Fruit fly (Drosophila melanogaster) whole organism, embryonic: Measurements from ENCODE around the gene mthl14.

Experiments used
- ATbp ChIP-seq: fragments of 200-800 bp; sonication (Bioruptor generic); optimal IDR thresholded peaks from 2 replicates; lab custom pipeline; 2017; ENCODE audit warnings: missing biosample characterization, mild to moderate bottlenecking, missing genetic modification characterization, missing genetic modification reagents
- Awh ChIP-seq: fragments of 200-800 bp; sonication (Bioruptor generic); IDR thresholded peaks from 2 replicates; pipeline ENCODE4, ENCODE4 v1.3.6; 2022; ENCODE audit warnings: missing biosample characterization, missing genetic modification characterization
- B-H2 ChIP-seq: fragments of 200-800 bp; sonication (Bioruptor generic); optimal IDR thresholded peaks from 2 replicates; lab custom pipeline; 2018; ENCODE audit warnings: missing biosample characterization, mild to moderate bottlenecking, missing genetic modification characterization
- CG1024 ChIP-seq: fragments of 200-800 bp; sonication (Bioruptor generic); IDR thresholded peaks from 2 replicates; pipeline ENCODE4 v1.3.6; 2022; ENCODE audit warnings: missing biosample characterization, missing genetic modification characterization
- CG10979 ChIP-seq: fragments of 200-800 bp; sonication (Bioruptor generic); optimal IDR thresholded peaks from 2 replicates; lab custom pipeline; 2018; ENCODE audit warnings: missing biosample characterization, mild to moderate bottlenecking, missing genetic modification characterization, moderate library complexity
- CG11560 ChIP-seq: fragments of 200-800 bp; sonication (Bioruptor generic); IDR thresholded peaks from 3 replicates; pipeline ENCODE4 v1.3.6; 2022; ENCODE audit warnings: missing biosample characterization, missing genetic modification characterization
- CG12659 ChIP-seq: fragments of 200-800 bp; sonication (Bioruptor generic); optimal IDR thresholded peaks from 3 replicates; lab custom pipeline; 2017; ENCODE audit warnings: mild to moderate bottlenecking, missing biosample characterization, missing genetic modification reagents, missing genetic modification characterization
- CG1647 ChIP-seq: fragments of 200-800 bp; sonication (Bioruptor generic); optimal IDR thresholded peaks from 3 replicates; lab custom pipeline; 2016; ENCODE audit warnings: missing biosample characterization, missing genetic modification characterization
- CG16863 ChIP-seq: fragments of 200-800 bp; sonication (Bioruptor generic); optimal IDR thresholded peaks from 3 replicates; lab custom pipeline; 2016; ENCODE audit warnings: missing biosample characterization, missing genetic modification characterization
- CG17186 ChIP-seq: fragments of 200-800 bp; sonication (Bioruptor generic); optimal IDR thresholded peaks from 3 replicates; lab custom pipeline; 2017; ENCODE audit warnings: missing biosample characterization, missing genetic modification reagents, missing genetic modification characterization
- CG17328 ChIP-seq: fragments of 200-800 bp; sonication (Bioruptor generic); IDR thresholded peaks from 2 replicates; pipeline ENCODE4 v1.3.6; 2022; ENCODE audit warnings: missing biosample characterization, missing genetic modification characterization
- CG18476 ChIP-seq: fragments of 200-800 bp; sonication (Bioruptor generic); optimal IDR thresholded peaks from 2 replicates; lab custom pipeline; 2016; ENCODE audit warnings: missing biosample characterization, mild to moderate bottlenecking, missing genetic modification characterization
- CG2120 ChIP-seq: fragments of 200-800 bp; sonication (Bioruptor generic); optimal IDR thresholded peaks from 3 replicates; lab custom pipeline; 2016; ENCODE audit warnings: missing biosample characterization, missing genetic modification characterization
- CG31224 ChIP-seq: fragments of 200-800 bp; sonication (Bioruptor generic); IDR thresholded peaks from 2 replicates; pipeline ENCODE4 v1.3.6; 2022; ENCODE audit warnings: missing biosample characterization, missing genetic modification characterization
- CG32772 ChIP-seq: fragments of 200-800 bp; sonication (Bioruptor generic); IDR thresholded peaks from 2 replicates; pipeline ENCODE4 v1.3.6; 2022; ENCODE audit warnings: missing biosample characterization, missing genetic modification characterization
- CG6254 ChIP-seq: fragments of 200-800 bp; sonication (Bioruptor generic); optimal IDR thresholded peaks from 3 replicates; lab custom pipeline; 2017; ENCODE audit warnings: mild to moderate bottlenecking, missing biosample characterization, missing genetic modification reagents, missing genetic modification characterization
- CG7271 ChIP-seq: fragments of 200-800 bp; sonication (Bioruptor generic); optimal IDR thresholded peaks from 2 replicates; lab custom pipeline; 2018; ENCODE audit warnings: missing biosample characterization, mild to moderate bottlenecking, missing genetic modification characterization, moderate library complexity
- CG7963 ChIP-seq: fragments of 200-800 bp; sonication (Bioruptor generic); IDR thresholded peaks from 3 replicates; pipeline ENCODE4 v1.3.6; 2022; ENCODE audit warnings: missing biosample characterization, missing genetic modification characterization; ENCODE audit not compliant: partially characterized antibody
- CG7987 ChIP-seq: fragments of 200-800 bp; sonication (Bioruptor generic); optimal IDR thresholded peaks from 2 replicates; lab custom pipeline; 2018; ENCODE audit warnings: missing biosample characterization, mild to moderate bottlenecking, missing genetic modification characterization, moderate library complexity
- CG9876 ChIP-seq: fragments of 200-800 bp; sonication (Bioruptor generic); optimal IDR thresholded peaks from 2 replicates; lab custom pipeline; 2016; ENCODE audit warnings: missing biosample characterization, missing genetic modification characterization
- Dip2 ChIP-seq: fragments of 200-800 bp; sonication (Bioruptor generic); IDR thresholded peaks from 2 replicates; pipeline ENCODE4 v1.3.6; 2022; ENCODE audit warnings: missing biosample characterization, missing genetic modification characterization
- Doc3 ChIP-seq: fragments of 200-800 bp; sonication (Bioruptor generic); IDR thresholded peaks from 3 replicates; pipeline ENCODE4 v1.3.6; 2022; ENCODE audit warnings: missing biosample characterization, missing genetic modification characterization; ENCODE audit not compliant: partially characterized antibody
- E2f2 ChIP-seq: fragments of 200-800 bp; sonication (Bioruptor generic); IDR thresholded peaks from 2 replicates; pipeline ENCODE4 v1.3.6; 2022; ENCODE audit warnings: missing biosample characterization, missing genetic modification characterization
- H2.0 ChIP-seq: fragments of 200-800 bp; sonication (Bioruptor generic); IDR thresholded peaks from 2 replicates; pipeline ENCODE4 v1.3.6; 2022; ENCODE audit warnings: missing biosample characterization, missing genetic modification characterization
- HLH54F ChIP-seq: fragments of 200-800 bp; sonication (Bioruptor generic); optimal IDR thresholded peaks from 3 replicates; lab custom pipeline; 2016; ENCODE audit warnings: missing biosample characterization, missing genetic modification characterization
- Hmx ChIP-seq: fragments of 200-800 bp; sonication (Bioruptor generic); optimal IDR thresholded peaks from 2 replicates; lab custom pipeline; 2016; ENCODE audit warnings: missing biosample characterization, missing genetic modification characterization
- Med ChIP-seq: fragments of 200-800 bp; sonication (Bioruptor generic); peaks from one replicate; lab custom pipeline; 2016; ENCODE audit warnings: missing biosample characterization, missing genetic modification characterization, mild to moderate bottlenecking, inconsistent platforms, moderate library complexity
- Opbp ChIP-seq: fragments of 200-800 bp; sonication (Bioruptor generic); IDR thresholded peaks from 3 replicates; pipeline ENCODE4 v1.3.6; 2022; ENCODE audit warnings: missing biosample characterization, missing genetic modification characterization; ENCODE audit not compliant: partially characterized antibody
- Sox100B ChIP-seq: fragments of 200-800 bp; sonication (Bioruptor generic); optimal IDR thresholded peaks from 3 replicates; lab custom pipeline; 2018; ENCODE audit warnings: missing biosample characterization, mild to moderate bottlenecking, missing genetic modification characterization
- Sry-β ChIP-seq: fragments of 200-800 bp; sonication (Bioruptor generic); optimal IDR thresholded peaks from 2 replicates; lab custom pipeline; 2018; ENCODE audit warnings: missing biosample characterization, mild to moderate bottlenecking, missing genetic modification characterization, moderate library complexity
- Stat92E ChIP-seq, 3 experiments: fragments of >200 bp in 2 of 3; fragments of 200-800 bp in 1 of 3; sonication (Bioruptor generic) in 1 of 3; optimal IDR thresholded peaks; 2 replicates each; lab custom pipeline; 2017 to 2019; ENCODE audit warnings: missing biosample characterization in 3 of 3, missing genetic modification characterization in 3 of 3, mild to moderate bottlenecking in 1 of 3, moderate library complexity in 1 of 3
- Xrp1 ChIP-seq: fragments of 200-800 bp; sonication (Bioruptor generic); IDR thresholded peaks from 2 replicates; pipeline ENCODE4 v1.3.6; 2022; ENCODE audit warnings: missing biosample characterization, missing genetic modification characterization
- ash1 ChIP-seq: fragments of 200-800 bp; sonication (Bioruptor generic); optimal IDR thresholded peaks from 2 replicates; lab custom pipeline; 2018; ENCODE audit warnings: missing biosample characterization, mild to moderate bottlenecking, missing genetic modification characterization
- bab2 ChIP-seq: fragments of 200-800 bp; sonication (Bioruptor generic); optimal IDR thresholded peaks from 2 replicates; lab custom pipeline; 2016; ENCODE audit warnings: missing biosample characterization, missing genetic modification characterization
- chn ChIP-seq: fragments of 200-800 bp; sonication (Bioruptor generic); optimal IDR thresholded peaks from 2 replicates; lab custom pipeline; 2016; ENCODE audit warnings: missing biosample characterization, missing genetic modification characterization
- dmrt11E ChIP-seq: fragments of 200-800 bp; sonication (Bioruptor generic); optimal IDR thresholded peaks from 3 replicates; lab custom pipeline; 2018; ENCODE audit warnings: missing biosample characterization, mild to moderate bottlenecking, missing genetic modification characterization, moderate library complexity
- gcm ChIP-seq: fragments of 200-800 bp; sonication (Bioruptor generic); optimal IDR thresholded peaks from 2 replicates; lab custom pipeline; 2019; ENCODE audit warnings: missing biosample characterization, mild to moderate bottlenecking, missing genetic modification characterization, moderate library complexity
- gcm2 ChIP-seq: fragments of 200-800 bp; sonication (Bioruptor generic); optimal IDR thresholded peaks from 2 replicates; lab custom pipeline; 2016; ENCODE audit warnings: missing biosample characterization, missing genetic modification characterization
- gfzf ChIP-seq: fragments of 200-800 bp; sonication (Bioruptor generic); optimal IDR thresholded peaks from 2 replicates; lab custom pipeline; 2016; ENCODE audit warnings: missing biosample characterization, mild to moderate bottlenecking, missing genetic modification characterization, moderate library complexity
- hth ChIP-seq: fragments of >200 bp; optimal IDR thresholded peaks from 2 replicates; lab custom pipeline; 2017; ENCODE audit warnings: inconsistent platforms
- mam ChIP-seq: fragments of 200-800 bp; sonication (Bioruptor generic); optimal IDR thresholded peaks from 3 replicates; lab custom pipeline; 2016; ENCODE audit warnings: missing biosample characterization, missing genetic modification characterization
- nmo ChIP-seq: fragments of 200-800 bp; sonication (Bioruptor generic); optimal IDR thresholded peaks from 2 replicates; lab custom pipeline; 2018; ENCODE audit warnings: missing biosample characterization, mild to moderate bottlenecking, missing genetic modification characterization, moderate library complexity
- oc ChIP-seq: fragments of 200-800 bp; sonication (Bioruptor generic); optimal IDR thresholded peaks from 2 replicates; lab custom pipeline; 2018; ENCODE audit warnings: missing biosample characterization, mild to moderate bottlenecking, missing genetic modification characterization, moderate library complexity
- org-1 ChIP-seq: fragments of 200-800 bp; sonication (Bioruptor generic); optimal IDR thresholded peaks from 2 replicates; lab custom pipeline; 2017; ENCODE audit warnings: missing biosample characterization, missing genetic modification characterization
- pb ChIP-seq: fragments of 200-800 bp; sonication (Bioruptor generic); optimal IDR thresholded peaks from 3 replicates; lab custom pipeline; 2016; ENCODE audit warnings: missing biosample characterization, missing genetic modification characterization
- psq ChIP-seq: fragments of 200-800 bp; sonication (Bioruptor generic); optimal IDR thresholded peaks from 2 replicates; lab custom pipeline; 2017; ENCODE audit warnings: missing biosample characterization, missing genetic modification characterization
- sens ChIP-seq: fragments of 200-800 bp; sonication (Bioruptor generic); peaks from one replicate; lab custom pipeline; 2016; ENCODE audit warnings: missing biosample characterization, missing genetic modification characterization
- shn ChIP-seq: fragments of 200-800 bp; sonication (Bioruptor generic); optimal IDR thresholded peaks from 3 replicates; lab custom pipeline; 2016; ENCODE audit warnings: missing biosample characterization, missing genetic modification characterization
- slp2 ChIP-seq: fragments of 200-800 bp; sonication (Bioruptor generic); optimal IDR thresholded peaks from 2 replicates; lab custom pipeline; 2016; ENCODE audit warnings: missing biosample characterization, missing genetic modification characterization
- sob ChIP-seq: fragments of 200-800 bp; sonication (Bioruptor generic); IDR thresholded peaks from 2 replicates; pipeline ENCODE4 v1.3.6; 2022; ENCODE audit warnings: missing biosample characterization, missing genetic modification characterization
- tio ChIP-seq: fragments of 200-800 bp; sonication (Bioruptor generic); optimal IDR thresholded peaks from 2 replicates; lab custom pipeline; 2017; ENCODE audit warnings: missing biosample characterization, missing genetic modification characterization, inconsistent platforms

Gene mthl14

DNA sequence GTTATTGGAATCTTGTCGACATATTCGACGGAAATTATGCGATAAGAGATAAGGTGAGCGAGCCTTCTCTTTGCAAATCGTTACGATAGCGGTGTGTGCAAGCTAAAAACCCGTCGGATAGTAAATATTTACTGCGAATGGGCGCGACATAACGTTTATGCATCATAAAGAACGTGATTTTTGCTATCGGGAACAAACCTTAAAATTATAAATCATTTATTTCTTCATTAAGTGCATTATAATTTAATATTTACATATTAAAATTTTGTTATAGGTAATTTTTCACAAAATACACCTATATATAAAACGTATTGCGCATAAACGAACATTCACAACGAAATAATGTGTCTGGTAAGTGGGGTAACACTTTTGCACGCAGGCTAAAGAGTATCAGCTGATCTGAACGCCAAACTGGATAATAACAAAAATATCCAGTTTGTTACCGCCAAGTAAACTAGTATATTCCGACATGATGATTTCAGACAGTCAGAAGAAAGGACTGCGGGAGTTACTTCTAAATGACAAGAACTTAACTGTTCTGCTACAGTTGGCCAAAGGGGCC is 41.5 kb upstream of the mthl14 start, which contains the start of the genes Gk1 and CG13876 (continued):
- TF ChIP-seq CG7963 (GFP tag; lab: Robert Waterston, UW), result no peak
- peak; percentile 21 for TF ChIP-seq CG16863 (GFP tag; lab: Kevin White, UChicago)
- TF ChIP-seq gfzf (GFP tag; lab: Kevin White, UChicago), result no peak
- TF ChIP-seq Med, result peak; percentile 92
- TF ChIP-seq CG17328, result peak; percentile 96
- TF ChIP-seq oc, result peak; percentile 95
- peak; percentile 91 for TF ChIP-seq CG2120 (GFP tag; lab: Kevin White, UChicago)
- TF ChIP-seq Stat92E (GFP tag; optimal IDR thresholded peaks at IDR 0.05; lab: Kevin White, UChicago), result peak in 1 of 3 experiments; percentile 70
- peak; percentile 88 for TF ChIP-seq CG6254 (GFP tag; lab: Kevin White, UChicago)
- peak; percentile 69 for TF ChIP-seq chn (GFP tag; lab: Kevin White, UChicago)
- TF ChIP-seq CG12659, result peak; percentile 98
- no peak for TF ChIP-seq pb (GFP tag; lab: Kevin White, UChicago)
- TF ChIP-seq CG7271 (tag; lab: Kevin White, UChicago), result peak; percentile 94
- no peak for TF ChIP-seq sens (GFP tag; lab: Kevin White, UChicago)
- no peak for TF ChIP-seq HLH54F (GFP tag; lab: Kevin White, UChicago)
- TF ChIP-seq mam (GFP tag; lab: Kevin White, UChicago), result peak; percentile 47
- TF ChIP-seq CG32772 (GFP tag; lab: Robert Waterston, UW), result peak; percentile 84
- peak; percentile 97 for TF ChIP-seq nmo
- no peak for TF ChIP-seq CG9876 (GFP tag; lab: Kevin White, UChicago)
- peak; percentile 30 for TF ChIP-seq Sry-β (GFP tag; lab: Kevin White, UChicago)
- TF ChIP-seq ATbp, result peak; percentile 88
- peak; percentile 95 for TF ChIP-seq sob (GFP tag; lab: Robert Waterston, UW)
- TF ChIP-seq bab2 (GFP tag; lab: Kevin White, UChicago), result peak; percentile 42
- TF ChIP-seq CG31224 (GFP tag; lab: Robert Waterston, UW), result peak; percentile 88
- peak; percentile 96 for TF ChIP-seq gcm (GFP tag; lab: Kevin White, UChicago)
- peak; percentile 81 for TF ChIP-seq CG18476 (GFP tag; lab: Kevin White, UChicago)
- peak; percentile 86 for TF ChIP-seq org-1
- TF ChIP-seq dmrt11E (tag; lab: Kevin White, UChicago), result peak; percentile 96
- TF ChIP-seq CG1024 (GFP tag; lab: Robert Waterston, UW), result peak; percentile 74
- TF ChIP-seq B-H2, result peak; percentile 97
- TF ChIP-seq CG11560 (tag; lab: Robert Waterston, UW), result peak; percentile 60; the same call in 1 of the 3 replicates
- TF ChIP-seq Hmx (GFP tag; lab: Kevin White, UChicago), result no peak
- no peak for TF ChIP-seq ash1 (GFP tag; lab: Kevin White, UChicago)
- no peak for TF ChIP-seq tio (GFP tag; lab: Kevin White, UChicago)
- peak; percentile 95 for TF ChIP-seq Awh (GFP tag; lab: Robert Waterston, UW)
- TF ChIP-seq Sox100B (GFP tag; lab: Kevin White, UChicago), result no peak
- peak; percentile 89 for TF ChIP-seq CG7987 (GFP tag; lab: Kevin White, UChicago)
- peak; percentile 78 for TF ChIP-seq psq (GFP tag; lab: Kevin White, UChicago)
- peak; percentile 96 for TF ChIP-seq CG10979 (tag; lab: Kevin White, UChicago)
- no peak for TF ChIP-seq Opbp (GFP tag; lab: Robert Waterston, UW)
- TF ChIP-seq E2f2 (GFP tag; lab: Robert Waterston, UW), result peak; percentile 77
- no peak for TF ChIP-seq Dip2 (GFP tag; lab: Robert Waterston, UW)
- no peak for TF ChIP-seq gcm2 (GFP tag; lab: Kevin White, UChicago)
- TF ChIP-seq shn (GFP tag; lab: Kevin White, UChicago), result no peak
- peak; percentile 48 for TF ChIP-seq CG17186
- no peak for TF ChIP-seq Doc3 (GFP tag; lab: Robert Waterston, UW)
- TF ChIP-seq Xrp1 (GFP tag; lab: Robert Waterston, UW), result peak; percentile 97
- TF ChIP-seq hth (lab: Kevin White, UChicago), result no peak
- TF ChIP-seq slp2 (GFP tag; lab: Kevin White, UChicago), result peak; percentile 42
- peak; percentile 93 for TF ChIP-seq H2.0 (GFP tag; lab: Robert Waterston, UW)
- peak; percentile 22 for TF ChIP-seq CG1647 (GFP tag; lab: Kevin White, UChicago)
